Worm (Caenorhabditis elegans): Measurements from ENCODE around the gene C06C3.3.

DNA sequence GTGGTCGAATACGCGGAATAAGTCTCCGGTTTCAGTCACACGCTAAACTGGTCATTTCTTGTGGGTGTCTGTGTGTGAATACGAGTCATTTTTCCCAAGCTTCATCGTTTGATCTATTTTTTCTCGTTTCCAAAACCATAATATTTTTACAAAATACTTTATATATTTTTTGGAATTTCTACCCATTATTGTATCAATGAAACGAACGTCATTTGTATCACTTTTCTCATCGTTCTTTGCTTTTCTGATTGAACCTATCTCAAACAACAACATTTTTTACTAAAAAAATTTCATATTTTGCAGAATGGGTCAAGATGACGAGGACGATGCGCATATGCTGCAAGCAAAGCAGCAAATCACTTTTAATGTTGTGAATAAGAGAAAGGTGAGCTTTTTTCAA is 14.1 kb downstream of the C06C3.3 start, which contains the start of gene mel-11:
- TF ChIP-seq mep-1 (tag; optimal IDR thresholded peaks at IDR 0.05) (no peak), nhr-90 (tag; optimal IDR thresholded peaks at IDR 0.05; ENCODE audit: poor library complexity) (no peak), nhr-19 (GFP tag; conservative IDR thresholded peaks at IDR 0.05) (no peak), zag-1 (tag; optimal IDR thresholded peaks at IDR 0.05) (no peak), pax-3 (tag; optimal IDR thresholded peaks at IDR 0.05) (no peak), lin-15B (tag; optimal IDR thresholded peaks at IDR 0.05) (no peak), nhr-77 (tag; optimal IDR thresholded peaks at IDR 0.05) (no peak), efl-1 (optimal IDR thresholded peaks at IDR 0.05) (no peak), efl-1 (GFP tag; optimal IDR thresholded peaks at IDR 0.05 in 1 of 2) (no peak), lin-39 (tag; optimal IDR thresholded peaks at IDR 0.05) (no peak), fos-1 (tag; optimal IDR thresholded peaks at IDR 0.05) (no peak)

All from whole organism, L1 larva.